Worm (Caenorhabditis elegans): ENCODE measurements around the gene coh-4.
A peak's percentile ranks its signal among the peaks of the same experiment; 100 is the strongest.

The coh-4 gene

ce11 chrV:4182546-4182945 is 7.1 kb upstream of the coh-4 start (continued):
- TF ChIP-seq hmg-1.2 (GFP tag; IDR thresholded peaks at IDR 0.05), result peak; percentile 54
- no peak for TF ChIP-seq Y53G8AR.9 (GFP tag; conservative IDR thresholded peaks at IDR 0.05)
- TF ChIP-seq gei-17 (GFP tag; optimal IDR thresholded peaks at IDR 0.05), result no peak
- no peak for TF ChIP-seq lin-54 (GFP tag; optimal IDR thresholded peaks at IDR 0.05)
- TF ChIP-seq tlf-1 (GFP tag; optimal IDR thresholded peaks at IDR 0.05), result no peak
- no peak for TF ChIP-seq lsy-27 (tag; optimal IDR thresholded peaks at IDR 0.05; ENCODE audit: borderline replicate concordance, insufficient read depth)
- TF ChIP-seq ztf-26 (tag; optimal IDR thresholded peaks at IDR 0.05), result no peak
- no peak for TF ChIP-seq snpc-4 (GFP tag; optimal IDR thresholded peaks at IDR 0.05)
- TF ChIP-seq snpc-4 (tag; optimal IDR thresholded peaks at IDR 0.05), result peak in 2 of 4 experiments; percentile 86 to 89
- peak; percentile 73 for TF ChIP-seq egrh-3 (GFP tag; IDR thresholded peaks at IDR 0.05)
- no peak for TF ChIP-seq unc-62 (GFP tag; optimal IDR thresholded peaks at IDR 0.05)
- peak; percentile 40 for TF ChIP-seq snpc-1.1 (tag; optimal IDR thresholded peaks at IDR 0.05; ENCODE audit: insufficient read depth)
- TF ChIP-seq unc-130 (GFP tag; optimal IDR thresholded peaks at IDR 0.05), result no peak
- no peak for TF ChIP-seq mcd-1 (GFP tag; IDR thresholded peaks at IDR 0.05)
- no peak for TF ChIP-seq T07F8.4 (tag; optimal IDR thresholded peaks at IDR 0.05)
- no peak for TF ChIP-seq D2030.7 (GFP tag; IDR thresholded peaks at IDR 0.05)
- no peak for TF ChIP-seq F22D6.2 (tag; optimal IDR thresholded peaks at IDR 0.05)
- no peak for TF ChIP-seq die-1 (tag; optimal IDR thresholded peaks at IDR 0.05)
- no peak for TF ChIP-seq lir-1 (GFP tag; conservative IDR thresholded peaks at IDR 0.05)

DNA sequence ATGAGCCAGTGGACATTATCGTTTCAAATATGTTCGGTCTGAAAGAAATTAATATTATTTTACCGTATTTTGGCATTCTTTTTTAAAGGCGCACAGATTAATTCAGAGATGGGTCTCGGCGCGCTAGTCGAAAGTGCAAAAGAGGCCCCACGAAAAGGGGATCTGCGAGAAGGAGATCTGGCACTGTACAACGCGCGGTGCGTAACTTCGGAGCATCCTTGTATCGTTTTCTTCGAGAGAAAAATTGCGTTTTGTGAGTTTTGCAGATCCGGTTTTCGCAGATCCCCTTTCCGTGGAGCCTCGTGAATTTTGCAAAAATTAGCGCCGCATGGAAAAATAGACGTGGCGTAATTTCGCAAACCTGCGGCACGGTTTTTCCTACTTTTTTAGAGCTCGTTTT is 6.3 kb upstream of the coh-4 start:
- TF ChIP-seq sdz-38 (tag; optimal IDR thresholded peaks at IDR 0.05), result no peak
- TF ChIP-seq ceh-100 (GFP tag; IDR thresholded peaks at IDR 0.05), result peak; percentile 76
- no peak for TF ChIP-seq mes-4 (tag; optimal IDR thresholded peaks at IDR 0.05)

ce11 chrV:4181272-4181671 is 5.8 kb upstream of the coh-4 start:
- no peak for TF ChIP-seq bed-1 (GFP tag; IDR thresholded peaks at IDR 0.05)
- peak; percentile 49 for TF ChIP-seq madf-6 (GFP tag; IDR thresholded peaks at IDR 0.05)

DNA sequence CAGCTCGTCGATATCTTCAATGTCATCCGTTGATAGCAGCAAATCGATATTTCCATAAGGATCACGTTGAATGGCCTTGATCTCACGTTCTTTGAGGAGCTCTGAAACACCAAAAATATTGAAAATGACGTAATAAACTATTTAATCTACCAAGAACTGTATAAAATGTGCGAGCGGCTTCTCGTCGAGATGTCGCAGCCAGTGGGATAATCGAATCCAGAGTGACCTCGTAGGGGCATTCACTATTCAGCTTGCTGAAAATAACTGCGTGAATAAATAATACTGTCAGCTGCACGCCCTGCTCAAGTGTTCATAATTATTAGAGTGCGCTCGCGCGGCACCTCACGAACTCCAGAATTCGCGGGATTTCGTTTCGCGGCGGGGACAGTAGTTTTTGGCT is 5.3 kb downstream of the coh-4 start, which contains the start of gene Y45G5AM.7:
Gene Y45G5AM.7, minus strand, starts transcription at position 101 of the 400 bp plus-strand sequence.
- no peak for TF ChIP-seq somi-1 (GFP tag; optimal IDR thresholded peaks at IDR 0.05)
- no peak for TF ChIP-seq dpl-1 (GFP tag; optimal IDR thresholded peaks at IDR 0.05)
- TF ChIP-seq Y56A3A.18 (GFP tag; IDR thresholded peaks at IDR 0.05), result no peak
- TF ChIP-seq dox-1 (GFP tag; IDR thresholded peaks at IDR 0.05), result no peak
- no peak for TF ChIP-seq gei-17 (GFP tag; optimal IDR thresholded peaks at IDR 0.05)
- no peak for TF ChIP-seq unc-130 (GFP tag; optimal IDR thresholded peaks at IDR 0.05)
- TF ChIP-seq fkh-3 (tag; optimal IDR thresholded peaks at IDR 0.05), result no peak
- no peak for TF ChIP-seq sea-2 (GFP tag; IDR thresholded peaks at IDR 0.05)
- no peak for TF ChIP-seq atf-7 (tag; optimal IDR thresholded peaks at IDR 0.05)
- TF ChIP-seq ztf-26 (tag; optimal IDR thresholded peaks at IDR 0.05), result no peak
- no peak for TF ChIP-seq aptf-2 (GFP tag; conservative IDR thresholded peaks at IDR 0.05)

ce11 chrV:4169658-4170057 is 5.8 kb downstream of the coh-4 start:
- TF ChIP-seq madf-6 (GFP tag; IDR thresholded peaks at IDR 0.05), result peak; percentile 47; the same call in 1 of the 2 replicates
- TF ChIP-seq ztf-3 (GFP tag; optimal IDR thresholded peaks at IDR 0.05), result no peak
- TF ChIP-seq F49E8.2 (tag; optimal IDR thresholded peaks at IDR 0.05; ENCODE audit: insufficient read depth), result peak; percentile 18
- TF ChIP-seq dox-1 (GFP tag; IDR thresholded peaks at IDR 0.05), result no peak
- TF ChIP-seq T07F8.4 (tag; optimal IDR thresholded peaks at IDR 0.05), result no peak
- TF ChIP-seq dpff-1 (tag; optimal IDR thresholded peaks at IDR 0.05), result no peak
- no peak for TF ChIP-seq fkh-3 (tag; optimal IDR thresholded peaks at IDR 0.05)
- peak; percentile 13 for TF ChIP-seq snpc-4 (GFP tag; optimal IDR thresholded peaks at IDR 0.05)
- no peak for TF ChIP-seq snpc-4 (tag; optimal IDR thresholded peaks at IDR 0.05)
- TF ChIP-seq ceh-40 (GFP tag; IDR thresholded peaks at IDR 0.05), result no peak
- no peak for TF ChIP-seq ztf-22 (GFP tag; optimal IDR thresholded peaks at IDR 0.05)
- TF ChIP-seq nfya-1 (tag; optimal IDR thresholded peaks at IDR 0.05; ENCODE audit: borderline replicate concordance, insufficient read depth), result no peak
- no peak for TF ChIP-seq lag-1 (GFP tag; IDR thresholded peaks at IDR 0.05)
- no peak for TF ChIP-seq madf-10 (tag; optimal IDR thresholded peaks at IDR 0.05)
- no peak for TF ChIP-seq B0336.3 (GFP tag; IDR thresholded peaks at IDR 0.05)
- no peak for TF ChIP-seq somi-1 (GFP tag; optimal IDR thresholded peaks at IDR 0.05)
- no peak for TF ChIP-seq lir-1 (GFP tag; conservative IDR thresholded peaks at IDR 0.05)
- TF ChIP-seq Y56A3A.18 (GFP tag; IDR thresholded peaks at IDR 0.05), result no peak
- no peak for TF ChIP-seq zfh-2 (GFP tag; conservative IDR thresholded peaks at IDR 0.05)

Data from whole organism, young adult.